Worm (Caenorhabditis elegans): ENCODE measurements around the gene C44H9.7.

ce11 chrV:12806190-12806589 lies 48.5 kb downstream of the C44H9.7 start, which contains the start of gene ZC443.7:
- TF ChIP-seq skn-1 (tag; optimal IDR thresholded peaks at IDR 0.05) (no peak), aha-1 (tag; optimal IDR thresholded peaks at IDR 0.05) (no peak), ama-1 (optimal IDR thresholded peaks at IDR 0.05) (no peak), tlp-1 (tag; optimal IDR thresholded peaks at IDR 0.05) (no peak), ces-1 (GFP tag; optimal IDR thresholded peaks at IDR 0.05) (no peak), grh-1 (GFP tag; IDR thresholded peaks at IDR 0.05) (no peak), nhr-76 (tag; optimal IDR thresholded peaks at IDR 0.05) (no peak), nhr-19 (GFP tag; conservative IDR thresholded peaks at IDR 0.05) (no peak), nhr-90 (tag; optimal IDR thresholded peaks at IDR 0.05; ENCODE audit: poor library complexity) (no peak), fkh-10 (GFP tag; optimal IDR thresholded peaks at IDR 0.05) (no peak), C34B4.2 (tag; optimal IDR thresholded peaks at IDR 0.05) (no peak), aly-2 (tag; optimal IDR thresholded peaks at IDR 0.05) (no peak)
